Worm (Caenorhabditis elegans): ENCODE results near the gene F09E5.11.

The F09E5.11 gene

ce11 chrII:5358137-5358745, at the start of gene F09E5.11, which contains the start of gene bmy-1:
TSS of gene F09E5.11 (minus strand) at chrII:5358187.
TSS of gene bmy-1 (plus strand) at chrII:5358695.
- TF ChIP-seq unc-130 (tag; optimal IDR thresholded peaks at IDR 0.05) (peak; percentile 64), unc-30 (tag; optimal IDR thresholded peaks at IDR 0.05) (no peak), efl-3 (GFP tag; optimal IDR thresholded peaks at IDR 0.05) (no peak), sptf-1 (tag; optimal IDR thresholded peaks at IDR 0.05) (no peak), sup-37 (GFP tag; optimal IDR thresholded peaks at IDR 0.05) (peak; percentile 44), dsc-1 (tag; optimal IDR thresholded peaks at IDR 0.05) (peak; percentile 85), swsn-7 (tag; optimal IDR thresholded peaks at IDR 0.05) (peak; percentile 86), ceh-8 (GFP tag; optimal IDR thresholded peaks at IDR 0.05) (peak; percentile 67), lir-3 (tag; optimal IDR thresholded peaks at IDR 0.05; ENCODE audit: poor library complexity) (peak; percentile 95), efl-1 (optimal IDR thresholded peaks at IDR 0.05) (peak; percentile 81), efl-1 (GFP tag; optimal IDR thresholded peaks at IDR 0.05 in 1 of 2) (peak; percentile 73 to 98), C04F5.9 (tag; optimal IDR thresholded peaks at IDR 0.05) (peak; percentile 60), mep-1 (tag; optimal IDR thresholded peaks at IDR 0.05) (peak; percentile 71), ces-1 (GFP tag; optimal IDR thresholded peaks at IDR 0.05) (no peak), mef-2 (tag; optimal IDR thresholded peaks at IDR 0.05) (no peak), ceh-90 (tag; optimal IDR thresholded peaks at IDR 0.05) (peak; percentile 85), blmp-1 (tag; optimal IDR thresholded peaks at IDR 0.05) (peak; percentile 1), aly-2 (tag; optimal IDR thresholded peaks at IDR 0.05) (no peak), elt-3 (tag; optimal IDR thresholded peaks at IDR 0.05) (peak in 2 of 6 experiments; percentile 16 to 29), unc-62 (GFP tag; optimal IDR thresholded peaks at IDR 0.05) (no peak), snpc-4 (tag; optimal IDR thresholded peaks at IDR 0.05) (peak; percentile 60), nhr-90 (tag; optimal IDR thresholded peaks at IDR 0.05; ENCODE audit: poor library complexity) (peak; percentile 82), ets-5 (GFP tag; IDR thresholded peaks at IDR 0.05) (no peak), nhr-20 (tag; optimal IDR thresholded peaks at IDR 0.05) (peak; percentile 86), hlh-17 (GFP tag; optimal IDR thresholded peaks at IDR 0.05; ENCODE audit: borderline replicate concordance) (no peak), nhr-85 (tag) (peak; percentile 91), egl-27 (tag; optimal IDR thresholded peaks at IDR 0.05) (no peak), hpl-2 (GFP tag; optimal IDR thresholded peaks at IDR 0.05) (no peak), mab-9 (GFP tag; IDR thresholded peaks at IDR 0.05) (peak; percentile 53), nhr-28 (tag; optimal IDR thresholded peaks at IDR 0.05) (no peak), unc-86 (tag; optimal IDR thresholded peaks at IDR 0.05) (peak; percentile 85), lsy-2 (tag; optimal IDR thresholded peaks at IDR 0.05) (peak; percentile 80 to 81), fkh-10 (GFP tag; optimal IDR thresholded peaks at IDR 0.05) (peak; percentile 84), nhr-19 (GFP tag; conservative IDR thresholded peaks at IDR 0.05) (peak; percentile 85), mdl-1 (tag; optimal IDR thresholded peaks at IDR 0.05) (peak in 1 of 2 experiments; percentile 26), rnt-1 (tag; optimal IDR thresholded peaks at IDR 0.05) (peak; percentile 99), ceh-63 (GFP tag; optimal IDR thresholded peaks at IDR 0.05) (no peak), ztf-11 (tag; optimal IDR thresholded peaks at IDR 0.05) (peak in 1 of 2 experiments; percentile 92), xbp-1 (tag; optimal IDR thresholded peaks at IDR 0.05) (peak; percentile 85), unc-98 (GFP tag; IDR thresholded peaks at IDR 0.05) (peak; percentile 69; the same call in 1 of the 2 replicates), fkh-8 (tag; optimal IDR thresholded peaks at IDR 0.05) (peak; percentile 92), nhr-11 (tag; optimal IDR thresholded peaks at IDR 0.05) (peak; percentile 16), dpl-1 (GFP tag; optimal IDR thresholded peaks at IDR 0.05) (peak; percentile 61 to 76 (median 74)), nhr-237 (tag; optimal IDR thresholded peaks at IDR 0.05) (no peak), Y116A8C.19 (tag; optimal IDR thresholded peaks at IDR 0.05; ENCODE audit: borderline replicate concordance) (peak; percentile 29), zip-4 (GFP tag; optimal IDR thresholded peaks at IDR 0.05) (peak; percentile 46), pag-3 (tag; optimal IDR thresholded peaks at IDR 0.05; ENCODE audit: borderline replicate concordance, insufficient read depth) (no peak), grh-1 (GFP tag; IDR thresholded peaks at IDR 0.05) (peak; percentile 66), lin-35 (GFP tag; optimal IDR thresholded peaks at IDR 0.05) (peak; percentile 74 to 79), lin-15B (tag; optimal IDR thresholded peaks at IDR 0.05) (peak; percentile 88), F16B12.6 (tag; optimal IDR thresholded peaks at IDR 0.05) (peak; percentile 50)
